Worm (Caenorhabditis elegans) whole organism, late embryonic: ENCODE data around the gene plx-2.

ENCODE experiments used
- ceh-22 ChIP-seq: sonication (generic microtip); optimal IDR thresholded peaks from 2 replicates; lab custom pipeline; 2017; ENCODE audit warnings: missing biosample characterization, missing genetic modification characterization
- che-1 ChIP-seq: sonication (generic microtip); optimal IDR thresholded peaks from 2 replicates; lab custom pipeline; 2016; ENCODE audit warnings: mild to moderate bottlenecking, missing genetic modification characterization, missing compliant biosample characterization
- dve-1 ChIP-seq: sonication (generic microtip); optimal IDR thresholded peaks from 2 replicates; lab custom pipeline; 2017; ENCODE audit warnings: antibody characterized with exemption, mild to moderate bottlenecking, missing genetic modification characterization, missing compliant biosample characterization
- fkh-10 ChIP-seq: fragments of 150-350 bp; optimal IDR thresholded peaks from 2 replicates; lab custom pipeline; 2014; ENCODE audit warnings: missing biosample characterization, missing genetic modification reagents, missing genetic modification characterization
- hlh-30 ChIP-seq: sonication (generic microtip); optimal IDR thresholded peaks from 2 replicates; lab custom pipeline; 2017; ENCODE audit warnings: antibody characterized with exemption, missing genetic modification characterization, missing compliant biosample characterization; ENCODE audit not compliant: insufficient read depth
- lim-6 ChIP-seq: sonication (generic microtip); optimal IDR thresholded peaks from 2 replicates; lab custom pipeline; 2016; ENCODE audit warnings: missing genetic modification characterization, missing compliant biosample characterization
- odd-2 ChIP-seq: sonication (generic microtip); optimal IDR thresholded peaks from 2 replicates; lab custom pipeline; 2017; ENCODE audit warnings: antibody characterized with exemption, mild to moderate bottlenecking, missing genetic modification characterization, missing compliant biosample characterization
- ref-2 ChIP-seq: sonication (generic microtip); optimal IDR thresholded peaks from 2 replicates; lab custom pipeline; 2016; ENCODE audit warnings: missing genetic modification characterization, missing compliant biosample characterization
- unc-42 ChIP-seq: sonication (generic microtip); optimal IDR thresholded peaks from 2 replicates; lab custom pipeline; 2016; ENCODE audit warnings: missing genotype, missing genetic modification characterization, missing compliant biosample characterization

plx-2 gene

ce11 chrII:14377796-14378195 is 46.9 kb downstream of the plx-2 start, which contains the start of gene acr-20:
Gene acr-20, minus strand, starts transcription at chrII:14377896.
- TF ChIP-seq odd-2 (tag; lab: Kevin White, UChicago) (no peak), dve-1 (tag; lab: Kevin White, UChicago) (no peak), ceh-22 (no peak), fkh-10 (GFP tag; lab: Kevin White, UChicago) (no peak), unc-42 (no peak), ref-2 (no peak), lim-6 (no peak), hlh-30 (tag; lab: Kevin White, UChicago) (peak; percentile 15)

- TF ChIP-seq che-1 (tag; lab: Kevin White, UChicago) (no peak), dve-1 (tag; lab: Kevin White, UChicago) (peak; percentile 57)
Measured at ce11 chrII:14374594-14374993, 50.1 kb downstream of the plx-2 start.
